Worm (Caenorhabditis elegans) whole organism, early embryonic: ENCODE results near the gene srg-2.

ENCODE experiments used
- B0310.2 ChIP-seq: sonication (generic microtip); optimal IDR thresholded peaks from 2 replicates; lab custom pipeline; 2016; ENCODE audit warnings: mild to moderate bottlenecking, missing genetic modification characterization, missing compliant biosample characterization
- F13C5.2 ChIP-seq: sonication (generic microtip); optimal IDR thresholded peaks from 2 replicates; lab custom pipeline; 2017; ENCODE audit warnings: mild to moderate bottlenecking, missing genetic modification characterization, inconsistent platforms, missing compliant biosample characterization
- aly-1 ChIP-seq: sonication (generic microtip); optimal IDR thresholded peaks from 2 replicates; lab custom pipeline; 2016; ENCODE audit warnings: missing genetic modification characterization, missing compliant biosample characterization
- ama-1 ChIP-seq: fragments of 150-350 bp; optimal IDR thresholded peaks from 2 replicates; lab custom pipeline; 2014
- ceh-13 ChIP-seq: fragments of 200-800 bp; sonication (Bioruptor generic); optimal IDR thresholded peaks from 2 replicates; lab custom pipeline; 2018; ENCODE audit warnings: mild to moderate bottlenecking, missing genetic modification characterization, missing compliant biosample characterization
- ceh-36 ChIP-seq: sonication (generic microtip); optimal IDR thresholded peaks from 2 replicates; lab custom pipeline; 2016; ENCODE audit warnings: missing genetic modification characterization, inconsistent platforms, missing compliant biosample characterization
- ets-7 ChIP-seq: sonication (generic microtip); optimal IDR thresholded peaks from 2 replicates; lab custom pipeline; 2016; ENCODE audit warnings: missing genotype, missing genetic modification characterization, missing compliant biosample characterization
- flt-1 ChIP-seq: fragments of 200-800 bp; sonication (Bioruptor generic); IDR thresholded peaks from 2 replicates; pipeline ENCODE4 v1.3.6; 2022; ENCODE audit warnings: missing genetic modification characterization, missing compliant biosample characterization
- hmbx-1 ChIP-seq: sonication (generic microtip); optimal IDR thresholded peaks from 2 replicates; lab custom pipeline; 2016; ENCODE audit warnings: mild to moderate bottlenecking, missing genetic modification characterization, missing compliant biosample characterization
- hmg-4 ChIP-seq: fragments of 200-800 bp; sonication (Bioruptor generic); optimal IDR thresholded peaks from 2 replicates; lab custom pipeline; 2018; ENCODE audit warnings: mild to moderate bottlenecking, missing genetic modification characterization, missing compliant biosample characterization
- hnd-1 ChIP-seq: sonication (generic microtip); optimal IDR thresholded peaks from 2 replicates; lab custom pipeline; 2016; ENCODE audit warnings: missing genetic modification characterization, missing compliant biosample characterization
- pes-1 ChIP-seq: fragments of 200-800 bp; sonication (Bioruptor generic); IDR thresholded peaks from 2 replicates; pipeline ENCODE4 v1.3.6; 2022; ENCODE audit warnings: missing genetic modification reagents, missing genetic modification characterization, missing compliant biosample characterization
- scrt-1 ChIP-seq: fragments of 200-800 bp; sonication (Bioruptor generic); IDR thresholded peaks from 2 replicates; pipeline ENCODE4 v1.3.6; 2022; ENCODE audit warnings: missing genetic modification characterization, missing compliant biosample characterization
- sea-1 ChIP-seq: fragments of 200-800 bp; sonication (Bioruptor generic); conservative IDR thresholded peaks from 2 replicates; pipeline ENCODE4 v1.3.6; 2022; ENCODE audit warnings: missing genetic modification characterization, missing compliant biosample characterization
- tbx-11 ChIP-seq: fragments of 200-800 bp; sonication (Bioruptor generic); IDR thresholded peaks from 2 replicates; pipeline ENCODE4 v1.3.6; 2022; ENCODE audit warnings: missing genetic modification characterization, missing compliant biosample characterization
- tbx-37 ChIP-seq: fragments of 200-800 bp; sonication (Bioruptor generic); conservative IDR thresholded peaks from 2 replicates; pipeline ENCODE4 v1.3.6; 2022; ENCODE audit warnings: missing genetic modification reagents, missing genetic modification characterization, missing compliant biosample characterization
- tra-4 ChIP-seq: sonication (generic microtip); optimal IDR thresholded peaks from 2 replicates; lab custom pipeline; 2017; ENCODE audit warnings: missing genetic modification characterization, missing compliant biosample characterization

Gene srg-2

ce11 chrIII:6236649-6237048, 23.4 kb downstream of the srg-2 start, which contains the start of gene T12A2.21:
Gene T12A2.21, minus strand, starts transcription at chrIII:6236749.
- no peak for TF ChIP-seq hmbx-1 (tag; lab: Kevin White, UChicago)
- no peak for TF ChIP-seq scrt-1 (GFP tag; lab: Robert Waterston, UW)
- no peak for TF ChIP-seq hnd-1 (tag; lab: Kevin White, UChicago)
- TF ChIP-seq tbx-11 = no peak
- no peak for TF ChIP-seq pes-1
- TF ChIP-seq B0310.2 (tag; lab: Kevin White, UChicago) = no peak
- no peak for TF ChIP-seq flt-1
- no peak for TF ChIP-seq ceh-36 (tag; lab: Kevin White, UChicago)
- TF ChIP-seq ceh-13 (GFP tag; lab: Kevin White, UChicago) = no peak
- no peak for TF ChIP-seq tbx-37 (GFP tag; lab: Robert Waterston, UW)
- no peak for TF ChIP-seq F13C5.2 (tag; lab: Kevin White, UChicago)
- TF ChIP-seq ets-7 (tag; lab: Kevin White, UChicago) = no peak
- no peak for TF ChIP-seq sea-1
- TF ChIP-seq tra-4 (tag; lab: Kevin White, UChicago) = no peak
- TF ChIP-seq aly-1 (tag; lab: Kevin White, UChicago) = no peak
- TF ChIP-seq hmg-4 (GFP tag; lab: Kevin White, UChicago) = no peak
- no peak for TF ChIP-seq ama-1 (lab: Kevin White, UChicago)

- TF ChIP-seq pes-1 (no peak), hmbx-1 (tag; lab: Kevin White, UChicago) (no peak), tbx-11 (no peak), ama-1 (lab: Kevin White, UChicago) (no peak), aly-1 (tag; lab: Kevin White, UChicago) (no peak), B0310.2 (tag; lab: Kevin White, UChicago) (no peak), flt-1 (no peak), ets-7 (tag; lab: Kevin White, UChicago) (no peak), tra-4 (tag; lab: Kevin White, UChicago) (no peak), hnd-1 (tag; lab: Kevin White, UChicago) (no peak), scrt-1 (GFP tag; lab: Robert Waterston, UW) (no peak), hmg-4 (GFP tag; lab: Kevin White, UChicago) (no peak), ceh-36 (tag; lab: Kevin White, UChicago) (no peak), F13C5.2 (tag; lab: Kevin White, UChicago) (no peak), tbx-37 (GFP tag; lab: Robert Waterston, UW) (no peak), sea-1 (no peak)
These were observed 28.1 kb downstream of the srg-2 start for ce11 chrIII:6231880-6232279.

ce11 chrIII:6230870-6231269, 29.1 kb downstream of the srg-2 start, which contains the start of gene esyt-2:
Gene esyt-2, minus strand, starts transcription at chrIII:6230970.
- TF ChIP-seq hnd-1 (tag; lab: Kevin White, UChicago) (no peak), tra-4 (tag; lab: Kevin White, UChicago) (no peak), hmg-4 (GFP tag; lab: Kevin White, UChicago) (no peak), tbx-37 (GFP tag; lab: Robert Waterston, UW) (no peak), ama-1 (lab: Kevin White, UChicago) (no peak), ets-7 (tag; lab: Kevin White, UChicago) (no peak), ceh-13 (GFP tag; lab: Kevin White, UChicago) (no peak), scrt-1 (GFP tag; lab: Robert Waterston, UW) (no peak), aly-1 (tag; lab: Kevin White, UChicago) (no peak), pes-1 (no peak), tbx-11 (no peak), sea-1 (no peak), hmbx-1 (tag; lab: Kevin White, UChicago) (no peak), F13C5.2 (tag; lab: Kevin White, UChicago) (no peak), ceh-36 (tag; lab: Kevin White, UChicago) (no peak), B0310.2 (tag; lab: Kevin White, UChicago) (no peak)

- no peak for TF ChIP-seq hnd-1 (tag; lab: Kevin White, UChicago)
- TF ChIP-seq tbx-11 = no peak
- TF ChIP-seq F13C5.2 (tag; lab: Kevin White, UChicago) = no peak
- no peak for TF ChIP-seq ceh-36 (tag; lab: Kevin White, UChicago)
- no peak for TF ChIP-seq ets-7 (tag; lab: Kevin White, UChicago)
- no peak for TF ChIP-seq tbx-37 (GFP tag; lab: Robert Waterston, UW)
- no peak for TF ChIP-seq hmg-4 (GFP tag; lab: Kevin White, UChicago)
- no peak for TF ChIP-seq sea-1
- no peak for TF ChIP-seq scrt-1 (GFP tag; lab: Robert Waterston, UW)
- TF ChIP-seq aly-1 (tag; lab: Kevin White, UChicago) = no peak
- TF ChIP-seq ama-1 (lab: Kevin White, UChicago) = no peak
- no peak for TF ChIP-seq tra-4 (tag; lab: Kevin White, UChicago)
These were observed 38.6 kb downstream of the srg-2 start for ce11 chrIII:6221403-6221802.

ce11 chrIII:6216833-6217466, 43.1 kb downstream of the srg-2 start, which contains the start of gene hot-4:
Gene hot-4, plus strand, starts transcription at chrIII:6217416.
- TF ChIP-seq scrt-1 (GFP tag; lab: Robert Waterston, UW) (no peak), hmbx-1 (tag; lab: Kevin White, UChicago) (no peak), ceh-13 (GFP tag; lab: Kevin White, UChicago) (no peak), hnd-1 (tag; lab: Kevin White, UChicago) (no peak), flt-1 (no peak), tra-4 (tag; lab: Kevin White, UChicago) (no peak), tbx-11 (no peak), pes-1 (no peak), sea-1 (no peak), aly-1 (tag; lab: Kevin White, UChicago) (no peak)

ce11 chrIII:6215943-6216342, 44.1 kb downstream of the srg-2 start:
- TF ChIP-seq B0310.2 (tag; lab: Kevin White, UChicago) = no peak
- TF ChIP-seq ceh-36 (tag; lab: Kevin White, UChicago) = no peak
- TF ChIP-seq ets-7 (tag; lab: Kevin White, UChicago) = no peak
- no peak for TF ChIP-seq ceh-13 (GFP tag; lab: Kevin White, UChicago)
- TF ChIP-seq hmbx-1 (tag; lab: Kevin White, UChicago) = no peak
- TF ChIP-seq aly-1 (tag; lab: Kevin White, UChicago) = no peak
- TF ChIP-seq tbx-37 (GFP tag; lab: Robert Waterston, UW) = no peak
- TF ChIP-seq sea-1 = no peak
- TF ChIP-seq flt-1 = no peak
- no peak for TF ChIP-seq hmg-4 (GFP tag; lab: Kevin White, UChicago)
- no peak for TF ChIP-seq scrt-1 (GFP tag; lab: Robert Waterston, UW)
- TF ChIP-seq ama-1 (lab: Kevin White, UChicago) = no peak
- no peak for TF ChIP-seq F13C5.2 (tag; lab: Kevin White, UChicago)
- TF ChIP-seq tbx-11 = no peak
- no peak for TF ChIP-seq pes-1
- no peak for TF ChIP-seq hnd-1 (tag; lab: Kevin White, UChicago)
- no peak for TF ChIP-seq tra-4 (tag; lab: Kevin White, UChicago)
